Fruit fly (Drosophila melanogaster) whole organism, adult: ENCODE results near the gene Rbp.

Source experiments
- CG11617 ChIP-seq: fragments of 200-800 bp; sonication (Bioruptor generic); optimal IDR thresholded peaks from 2 replicates; lab custom pipeline; 2017; ENCODE audit warnings: mild to moderate bottlenecking, missing biosample characterization, missing genetic modification reagents, missing genetic modification characterization
- CG12768 ChIP-seq: fragments of 200-800 bp; sonication (Bioruptor generic); optimal IDR thresholded peaks from 2 replicates; lab custom pipeline; 2017; ENCODE audit warnings: missing biosample characterization, missing genetic modification characterization, mild to moderate bottlenecking, moderate library complexity, missing genetic modification reagents
- CG1620 ChIP-seq: fragments of 200-800 bp; sonication (Bioruptor generic); optimal IDR thresholded peaks from 2 replicates; lab custom pipeline; 2016; ENCODE audit warnings: missing biosample characterization, missing genetic modification characterization
- Crg-1 ChIP-seq: fragments of 200-800 bp; sonication (Bioruptor generic); optimal IDR thresholded peaks from 2 replicates; lab custom pipeline; 2016; ENCODE audit warnings: missing biosample characterization, missing genetic modification characterization
- Hr96 ChIP-seq: fragments of 200-800 bp; sonication (Bioruptor generic); optimal IDR thresholded peaks from 2 replicates; lab custom pipeline; 2016; ENCODE audit warnings: missing biosample characterization, missing genetic modification characterization
- kay ChIP-seq: fragments of 200-800 bp; sonication (Bioruptor generic); peaks from one replicate; lab custom pipeline; 2016; ENCODE audit warnings: missing biosample characterization, missing genetic modification characterization, borderline replicate concordance
- ovo ChIP-seq: fragments of 200-800 bp; sonication (Bioruptor generic); optimal IDR thresholded peaks from 2 replicates; lab custom pipeline; 2016; ENCODE audit warnings: missing biosample characterization, missing genetic modification characterization
- pad ChIP-seq: fragments of 200-800 bp; sonication (Bioruptor generic); optimal IDR thresholded peaks from 3 replicates; lab custom pipeline; 2017; ENCODE audit warnings: missing biosample characterization, missing genetic modification characterization, mild to moderate bottlenecking, moderate library complexity, missing genetic modification reagents

- no peak for TF ChIP-seq kay (GFP tag; lab: Kevin White, UChicago)
- no peak for TF ChIP-seq Hr96 (GFP tag; lab: Kevin White, UChicago)
- no peak for TF ChIP-seq Crg-1 (GFP tag; lab: Kevin White, UChicago)
- TF ChIP-seq CG12768 (GFP tag; lab: Kevin White, UChicago): no peak
- peak; percentile 0 for TF ChIP-seq CG11617 (GFP tag; lab: Kevin White, UChicago)
- TF ChIP-seq pad (GFP tag; lab: Kevin White, UChicago): no peak
- TF ChIP-seq CG1620 (GFP tag; lab: Kevin White, UChicago): no peak
- TF ChIP-seq ovo (GFP tag; lab: Kevin White, UChicago): no peak
These were observed 44.5 kb downstream of the Rbp start for dm6 chr3R:15418824-15419530.
